Fruit fly (Drosophila melanogaster): Measurements from ENCODE around the gene obst-H.

obst-H gene

dm6 chr3L:15514814-15515495 is 14.1 kb downstream of the obst-H start (continued):
- TF ChIP-seq CG6175 (GFP tag; IDR thresholded peaks at IDR 0.05) = no peak
- peak in 1 of 2 experiments; percentile 81 for TF ChIP-seq eve (GFP tag; optimal IDR thresholded peaks at IDR 0.05)
- peak; percentile 17 for TF ChIP-seq sd (tag; optimal IDR thresholded peaks at IDR 0.05)
- peak; percentile 19 for TF ChIP-seq CG34376 (GFP tag; optimal IDR thresholded peaks at IDR 0.05)
- TF ChIP-seq fd64A (GFP tag; optimal IDR thresholded peaks at IDR 0.05) = no peak
- peak; percentile 81 for TF ChIP-seq CG4360 (GFP tag; IDR thresholded peaks at IDR 0.05)
- peak; percentile 91 for TF ChIP-seq CG17385 (GFP tag; optimal IDR thresholded peaks at IDR 0.05)
- peak; percentile 43 for TF ChIP-seq exex (tag; optimal IDR thresholded peaks at IDR 0.05)
- TF ChIP-seq ro (GFP tag; IDR thresholded peaks at IDR 0.05) = no peak
- TF ChIP-seq peb (GFP tag; IDR thresholded peaks at IDR 0.05) = no peak
- peak; percentile 4; the same call in 2 of the 4 replicates for TF ChIP-seq chinmo (GFP tag; IDR thresholded peaks at IDR 0.05; ENCODE audit: partially characterized antibody)
- TF ChIP-seq CG10543 (GFP tag; optimal IDR thresholded peaks at IDR 0.05) = peak; percentile 73
- TF ChIP-seq hkb (optimal IDR thresholded peaks at IDR 0.05) = no peak
- peak; percentile 10; the same call in 1 of the 2 replicates for TF ChIP-seq hkb (GFP tag; IDR thresholded peaks at IDR 0.05)
- TF ChIP-seq B-H2 (GFP tag; optimal IDR thresholded peaks at IDR 0.05) = peak; percentile 0
- TF ChIP-seq Mrtf (GFP tag; IDR thresholded peaks at IDR 0.05) = no peak
- peak; percentile 28 for TF ChIP-seq Vsx1 (GFP tag; optimal IDR thresholded peaks at IDR 0.05)
- no peak for TF ChIP-seq Drgx (GFP tag; IDR thresholded peaks at IDR 0.05)
- no peak for TF ChIP-seq H2.0 (GFP tag; IDR thresholded peaks at IDR 0.05)
- TF ChIP-seq Trl (optimal IDR thresholded peaks at IDR 0.05) = no peak
- no peak for TF ChIP-seq Trl (GFP tag; optimal IDR thresholded peaks at IDR 0.05)
- TF ChIP-seq HLH3B (GFP tag; IDR thresholded peaks at IDR 0.05) = no peak
- TF ChIP-seq wek (GFP tag; optimal IDR thresholded peaks at IDR 0.05) = no peak
- TF ChIP-seq nerfin-2 (GFP tag; IDR thresholded peaks at IDR 0.05; ENCODE audit: partially characterized antibody) = no peak

- TF ChIP-seq odd (GFP tag; optimal IDR thresholded peaks at IDR 0.05) (no peak), NC2β (GFP tag; optimal IDR thresholded peaks at IDR 0.05) (no peak), CG10274 (GFP tag; optimal IDR thresholded peaks at IDR 0.05) (no peak), stwl (tag; optimal IDR thresholded peaks at IDR 0.05) (no peak), Rfx (GFP tag; IDR thresholded peaks at IDR 0.05) (no peak), CG17385 (GFP tag; optimal IDR thresholded peaks at IDR 0.05) (no peak), CG10543 (GFP tag; optimal IDR thresholded peaks at IDR 0.05) (no peak), p53 (GFP tag; optimal IDR thresholded peaks at IDR 0.05) (no peak), Dad (GFP tag; optimal IDR thresholded peaks at IDR 0.05) (no peak), fu2 (GFP tag; optimal IDR thresholded peaks at IDR 0.05) (no peak), Chrac-16 (GFP tag; optimal IDR thresholded peaks at IDR 0.05) (no peak), CoRest (tag; optimal IDR thresholded peaks at IDR 0.05) (no peak), hbn (GFP tag; IDR thresholded peaks at IDR 0.05; ENCODE audit: partially characterized antibody) (peak; percentile 25; the same call in 1 of the 2 replicates), Sox102F (GFP tag; optimal IDR thresholded peaks at IDR 0.05) (no peak), CG4404 (GFP tag; IDR thresholded peaks at IDR 0.05) (no peak), H2.0 (GFP tag; IDR thresholded peaks at IDR 0.05) (no peak), nom (GFP tag; optimal IDR thresholded peaks at IDR 0.05) (peak; percentile 22), Stat92E (GFP tag; optimal IDR thresholded peaks at IDR 0.05) (no peak), bigmax (GFP tag; optimal IDR thresholded peaks at IDR 0.05) (no peak), CG4360 (GFP tag; IDR thresholded peaks at IDR 0.05) (no peak), NC2α (GFP tag; optimal IDR thresholded peaks at IDR 0.05) (no peak), al (GFP tag; IDR thresholded peaks at IDR 0.05) (no peak), MTF-1 (GFP tag; optimal IDR thresholded peaks at IDR 0.05; ENCODE audit: borderline replicate concordance) (peak; percentile 13), Dref (GFP tag; IDR thresholded peaks at IDR 0.05) (no peak), ci (GFP tag; IDR thresholded peaks at IDR 0.05) (peak; percentile 27; the same call in 1 of the 3 replicates), CG12071 (GFP tag; optimal IDR thresholded peaks at IDR 0.05) (peak; percentile 23), unpg (GFP tag; optimal IDR thresholded peaks at IDR 0.05) (no peak), CG7745 (tag; optimal IDR thresholded peaks at IDR 0.05) (no peak), GATAe (GFP tag; conservative IDR thresholded peaks at IDR 0.05) (no peak), amos (GFP tag; IDR thresholded peaks at IDR 0.05; ENCODE audit: partially characterized antibody) (no peak)
Observed at dm6 chr3L:15514405-15514804, 14.6 kb downstream of the obst-H start.

Data from whole organism, embryonic.